Worm (Caenorhabditis elegans): Measurements from ENCODE around the gene C53C11.2.
A peak's percentile ranks its signal among the peaks of the same experiment; 100 is the strongest.

Gene C53C11.2

ce11 chrX:17329075-17329474 lies 7.4 kb upstream of the C53C11.2 start:
- TF ChIP-seq set-16 (GFP tag; IDR thresholded peaks at IDR 0.05) (no peak), php-3 (GFP tag; IDR thresholded peaks at IDR 0.05) (no peak), aha-1 (tag) (peak; percentile 63), lin-15B (tag; optimal IDR thresholded peaks at IDR 0.05) (no peak), pqm-1 (tag; optimal IDR thresholded peaks at IDR 0.05) (peak; percentile 40), madf-9 (GFP tag; conservative IDR thresholded peaks at IDR 0.05) (no peak), lin-13 (GFP tag; optimal IDR thresholded peaks at IDR 0.05) (no peak), lsy-2 (tag; optimal IDR thresholded peaks at IDR 0.05) (no peak), zfp-2 (tag; optimal IDR thresholded peaks at IDR 0.05) (no peak), hlh-11 (tag; optimal IDR thresholded peaks at IDR 0.05) (peak; percentile 29), daf-16 (GFP tag; optimal IDR thresholded peaks at IDR 0.05) (no peak), daf-16 (tag; optimal IDR thresholded peaks at IDR 0.05) (peak; percentile 45), nhr-102 (tag; optimal IDR thresholded peaks at IDR 0.05) (no peak), mxl-3 (GFP tag; optimal IDR thresholded peaks at IDR 0.05) (peak; percentile 38)

ce11 chrX:17330574-17330973 lies 5.9 kb upstream of the C53C11.2 start:
- no peak for TF ChIP-seq daf-16 (GFP tag; optimal IDR thresholded peaks at IDR 0.05)
- peak; percentile 54 for TF ChIP-seq daf-16 (tag; optimal IDR thresholded peaks at IDR 0.05)
- peak in 1 of 2 experiments; percentile 38 for TF ChIP-seq unc-62 (GFP tag; optimal IDR thresholded peaks at IDR 0.05 in 1 of 2)
- no peak for TF ChIP-seq unc-62 (tag; optimal IDR thresholded peaks at IDR 0.05)
- TF ChIP-seq pqm-1 (tag; optimal IDR thresholded peaks at IDR 0.05) = no peak
- TF ChIP-seq dve-1 (tag; optimal IDR thresholded peaks at IDR 0.05; ENCODE audit: insufficient read depth) = peak; percentile 1

DNA sequence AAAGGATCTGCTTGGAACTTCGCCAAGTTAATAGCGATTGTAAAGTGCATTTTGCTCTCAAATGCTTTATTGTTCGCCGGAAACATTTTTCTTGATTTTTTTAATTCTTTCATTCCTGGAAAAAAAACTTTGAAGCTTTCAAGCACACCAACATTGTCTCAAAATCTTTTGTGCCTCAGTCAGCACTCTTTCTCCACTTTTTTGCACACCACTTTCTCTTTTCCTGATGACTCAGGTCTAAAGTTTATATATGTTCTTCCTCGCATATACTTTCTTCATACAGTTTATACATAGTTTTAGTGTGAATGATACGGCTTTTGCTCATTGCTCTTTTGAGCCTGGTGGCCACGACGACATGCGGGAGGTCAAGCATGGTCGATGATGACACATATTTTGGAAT lies 2.7 kb upstream of the C53C11.2 start, which contains the start of gene C53C11.5:
Gene C53C11.5 (plus strand): TSS at position 301 of the 400 bp plus-strand sequence.
- TF ChIP-seq ztf-7 (tag; optimal IDR thresholded peaks at IDR 0.05) (no peak), mdt-29 (GFP tag; IDR thresholded peaks at IDR 0.05) (no peak), hlh-30 (tag; optimal IDR thresholded peaks at IDR 0.05; ENCODE audit: insufficient read depth) (no peak), F37D6.2 (tag; optimal IDR thresholded peaks at IDR 0.05) (no peak), pha-4 (GFP tag; IDR thresholded peaks at IDR 0.05) (no peak), pha-4 (tag; optimal IDR thresholded peaks at IDR 0.05) (no peak), snpc-4 (tag; optimal IDR thresholded peaks at IDR 0.05) (no peak), lin-39 (tag; optimal IDR thresholded peaks at IDR 0.05) (no peak), mxl-3 (GFP tag; optimal IDR thresholded peaks at IDR 0.05) (no peak), lim-7 (GFP tag; IDR thresholded peaks at IDR 0.05) (no peak), daf-19 (GFP tag; conservative IDR thresholded peaks at IDR 0.05) (no peak), zag-1 (tag; optimal IDR thresholded peaks at IDR 0.05) (no peak), D1046.2 (GFP tag; IDR thresholded peaks at IDR 0.05) (no peak), ces-1 (GFP tag; optimal IDR thresholded peaks at IDR 0.05) (no peak), mes-2 (tag; optimal IDR thresholded peaks at IDR 0.05; ENCODE audit: poor library complexity, severe bottlenecking) (no peak), nhr-25 (tag; optimal IDR thresholded peaks at IDR 0.05; ENCODE audit: borderline replicate concordance, insufficient read depth) (no peak), ceh-28 (tag; optimal IDR thresholded peaks at IDR 0.05) (no peak)

- TF ChIP-seq madf-9 (GFP tag; conservative IDR thresholded peaks at IDR 0.05) (no peak), egl-27 (tag; optimal IDR thresholded peaks at IDR 0.05) (no peak), zag-1 (tag; optimal IDR thresholded peaks at IDR 0.05) (no peak), skn-1 (tag; optimal IDR thresholded peaks at IDR 0.05) (no peak), nhr-41 (GFP tag; IDR thresholded peaks at IDR 0.05) (no peak), mdl-1 (tag; optimal IDR thresholded peaks at IDR 0.05) (no peak), nhr-25 (tag; optimal IDR thresholded peaks at IDR 0.05; ENCODE audit: borderline replicate concordance, insufficient read depth) (no peak), tag-97 (GFP tag; IDR thresholded peaks at IDR 0.05) (no peak), attf-4 (tag; optimal IDR thresholded peaks at IDR 0.05) (no peak), duxl-1 (tag; optimal IDR thresholded peaks at IDR 0.05; ENCODE audit: poor library complexity) (no peak)
Observed at ce11 chrX:17338944-17339343, 2.5 kb downstream of the C53C11.2 start.
